Worm (Caenorhabditis elegans) whole organism, L3 larva: Measurements from ENCODE around the gene col-68.

ENCODE experiments used
- aly-2 ChIP-seq: fragments of 150-350 bp; optimal IDR thresholded peaks from 2 replicates; lab custom pipeline; 2014; ENCODE audit warnings: missing biosample characterization, missing genetic modification characterization
- daf-12 ChIP-seq: fragments of 150-350 bp; optimal IDR thresholded peaks from 2 replicates; lab custom pipeline; 2014; ENCODE audit warnings: missing biosample characterization, missing genetic modification reagents, missing genetic modification characterization
- elt-3 ChIP-seq, 3 experiments: fragments of 150-350 bp in 1 of 3; sonication (generic microtip) in 2 of 3; optimal IDR thresholded peaks; 2 replicates in 2 of 3; 4 replicates in 1 of 3; lab custom pipeline; 2014 to 2017; ENCODE audit warnings: missing biosample characterization in 3 of 3, missing genetic modification characterization in 3 of 3
- fkh-10 ChIP-seq: sonication (generic microtip); optimal IDR thresholded peaks from 2 replicates; lab custom pipeline; 2017; ENCODE audit warnings: missing biosample characterization, missing genetic modification reagents, missing genetic modification characterization
- fos-1 ChIP-seq: fragments of 150-350 bp; optimal IDR thresholded peaks from 2 replicates; lab custom pipeline; 2014; ENCODE audit warnings: missing biosample characterization, missing genetic modification characterization
- lin-15B ChIP-seq: fragments of 150-350 bp; optimal IDR thresholded peaks from 2 replicates; lab custom pipeline; 2014; ENCODE audit warnings: missing biosample characterization, missing genetic modification characterization
- nhr-11 ChIP-seq: fragments of 150-350 bp; optimal IDR thresholded peaks from 2 replicates; lab custom pipeline; 2014; ENCODE audit warnings: missing biosample characterization, missing genetic modification characterization
- nhr-28 ChIP-seq: fragments of 150-350 bp; optimal IDR thresholded peaks from 2 replicates; lab custom pipeline; 2014; ENCODE audit warnings: missing biosample characterization, missing genetic modification characterization
- nhr-76 ChIP-seq: fragments of 150-350 bp; sonication (generic microtip); optimal IDR thresholded peaks from 5 replicates; lab custom pipeline; 2014; ENCODE audit warnings: missing biosample characterization, missing genetic modification characterization
- nhr-77 ChIP-seq: fragments of 150-350 bp; optimal IDR thresholded peaks from 2 replicates; lab custom pipeline; 2014; ENCODE audit warnings: missing biosample characterization, missing genetic modification characterization
- snpc-4 ChIP-seq: fragments of 150-350 bp; optimal IDR thresholded peaks from 2 replicates; lab custom pipeline; 2014; ENCODE audit warnings: missing biosample characterization, missing genetic modification characterization
- zag-1 ChIP-seq: fragments of 150-350 bp; optimal IDR thresholded peaks from 2 replicates; lab custom pipeline; 2014; ENCODE audit warnings: missing biosample characterization, missing genetic modification characterization
- ztf-4 ChIP-seq: fragments of 150-350 bp; optimal IDR thresholded peaks from 2 replicates; lab custom pipeline; 2014; ENCODE audit warnings: missing biosample characterization, missing genetic modification characterization

DNA sequence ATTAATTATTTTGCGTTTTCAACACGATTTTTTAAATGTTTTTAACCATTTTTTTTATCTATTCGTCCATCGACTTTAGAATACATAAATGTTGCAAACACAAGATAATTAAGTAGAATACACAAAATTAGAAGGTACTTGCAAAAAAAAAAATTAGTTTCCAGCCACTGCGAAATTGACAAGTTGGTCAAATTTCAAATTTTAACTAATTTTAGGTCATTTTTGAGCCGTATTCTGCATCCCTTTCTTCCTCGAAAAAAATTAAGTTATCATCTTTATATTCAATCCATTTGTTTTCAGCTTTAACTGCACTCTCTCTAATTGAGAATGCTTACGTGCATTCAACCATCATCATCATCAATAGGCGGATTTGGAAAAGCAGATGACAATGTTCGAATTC is 35.0 kb upstream of the col-68 start, which contains the start of gene egl-26:
- TF ChIP-seq fkh-10 (GFP tag; lab: Kevin White, UChicago) (no peak), lin-15B (tag; lab: Kevin White, UChicago) (no peak), nhr-28 (no peak), nhr-76 (tag; lab: Kevin White, UChicago) (no peak), elt-3 (tag; optimal IDR thresholded peaks at IDR 0.05; lab: Kevin White, UChicago) (no peak), aly-2 (tag; lab: Kevin White, UChicago) (no peak), snpc-4 (tag; lab: Kevin White, UChicago) (no peak), daf-12 (tag; lab: Kevin White, UChicago) (no peak), fos-1 (tag; lab: Kevin White, UChicago) (no peak), nhr-77 (tag; lab: Kevin White, UChicago) (no peak), ztf-4 (tag; lab: Kevin White, UChicago) (no peak), zag-1 (tag; lab: Kevin White, UChicago) (no peak), nhr-11 (no peak)
